Fruit fly (Drosophila melanogaster) whole organism, embryonic: Measurements from ENCODE around the gene Teh2.

ENCODE experiments used
- Antp ChIP-seq: fragments of 200-800 bp; sonication (Bioruptor generic); optimal IDR thresholded peaks from 3 replicates; lab custom pipeline; 2016; ENCODE audit warnings: missing biosample characterization, missing genetic modification characterization
- Atf6 ChIP-seq: fragments of 200-800 bp; sonication (Bioruptor generic); IDR thresholded peaks from 2 replicates; pipeline ENCODE4 v1.3.6; 2022; ENCODE audit warnings: missing biosample characterization, missing genetic modification characterization
- Bgb ChIP-seq: fragments of 200-800 bp; sonication (Bioruptor generic); IDR thresholded peaks from 2 replicates; pipeline ENCODE4 v1.3.6; 2022; ENCODE audit warnings: missing biosample characterization, missing genetic modification characterization; ENCODE audit not compliant: partially characterized antibody
- CG10431 ChIP-seq: fragments of 200-800 bp; sonication (Bioruptor generic); optimal IDR thresholded peaks from 3 replicates; lab custom pipeline; 2018; ENCODE audit warnings: missing biosample characterization, mild to moderate bottlenecking, missing genetic modification characterization
- CG10543 ChIP-seq: fragments of 200-800 bp; sonication (Bioruptor generic); optimal IDR thresholded peaks from 3 replicates; lab custom pipeline; 2017; ENCODE audit warnings: missing biosample characterization, mild to moderate bottlenecking, missing genetic modification characterization, moderate library complexity
- CG11696 ChIP-seq: fragments of 200-800 bp; sonication (Bioruptor generic); IDR thresholded peaks from 2 replicates; pipeline ENCODE4 v1.3.6; 2022; ENCODE audit warnings: missing biosample characterization, missing genetic modification characterization
- CG12299 ChIP-seq: fragments of 200-800 bp; sonication (Bioruptor generic); optimal IDR thresholded peaks from 2 replicates; lab custom pipeline; 2018; ENCODE audit warnings: missing biosample characterization, mild to moderate bottlenecking, missing genetic modification characterization
- CG16863 ChIP-seq: fragments of 200-800 bp; sonication (Bioruptor generic); optimal IDR thresholded peaks from 3 replicates; lab custom pipeline; 2016; ENCODE audit warnings: missing biosample characterization, missing genetic modification characterization
- CG2678 ChIP-seq: fragments of 200-800 bp; sonication (Bioruptor generic); optimal IDR thresholded peaks from 3 replicates; lab custom pipeline; 2019; ENCODE audit warnings: missing biosample characterization, mild to moderate bottlenecking, missing genetic modification characterization, moderate library complexity
- CG30403 ChIP-seq: fragments of 200-800 bp; sonication (Bioruptor generic); optimal IDR thresholded peaks from 3 replicates; lab custom pipeline; 2016; ENCODE audit warnings: missing biosample characterization, missing genetic modification characterization
- CG30431 ChIP-seq: fragments of 200-800 bp; sonication (Bioruptor generic); optimal IDR thresholded peaks from 2 replicates; lab custom pipeline; 2017; ENCODE audit warnings: missing biosample characterization, missing genetic modification characterization
- CG4424 ChIP-seq: fragments of 200-800 bp; sonication (Bioruptor generic); optimal IDR thresholded peaks from 3 replicates; lab custom pipeline; 2016; ENCODE audit warnings: missing biosample characterization, missing genetic modification characterization
- CG4617 ChIP-seq: fragments of 200-800 bp; sonication (Bioruptor generic); optimal IDR thresholded peaks from 3 replicates; lab custom pipeline; 2016; ENCODE audit warnings: missing biosample characterization, missing genetic modification characterization, borderline replicate concordance
- CG5180 ChIP-seq: fragments of 200-800 bp; sonication (Bioruptor generic); optimal IDR thresholded peaks from 3 replicates; lab custom pipeline; 2017; ENCODE audit warnings: missing biosample characterization, missing genetic modification characterization, mild to moderate bottlenecking, moderate library complexity, missing genetic modification reagents
- CG7928 ChIP-seq: fragments of 200-800 bp; sonication (Bioruptor generic); optimal IDR thresholded peaks from 2 replicates; lab custom pipeline; 2017; ENCODE audit warnings: missing biosample characterization, mild to moderate bottlenecking, missing genetic modification characterization
- CG9437 ChIP-seq: fragments of 200-800 bp; sonication (Bioruptor generic); optimal IDR thresholded peaks from 2 replicates; lab custom pipeline; 2018; ENCODE audit warnings: missing biosample characterization, mild to moderate bottlenecking, missing genetic modification characterization
- CHES-1-like ChIP-seq: fragments of 200-800 bp; sonication (Bioruptor generic); optimal IDR thresholded peaks from 2 replicates; lab custom pipeline; 2016; ENCODE audit warnings: missing biosample characterization, missing genetic modification characterization
- D19A ChIP-seq: fragments of 200-800 bp; optimal IDR thresholded peaks from 3 replicates; lab custom pipeline; 2019; ENCODE audit warnings: missing biosample characterization, mild to moderate bottlenecking, missing genetic modification characterization, moderate library complexity
- Dll ChIP-seq: fragments of 200-800 bp; sonication (Bioruptor generic); IDR thresholded peaks from 4 replicates; pipeline ENCODE4 v1.3.6; 2022; ENCODE audit warnings: missing biosample characterization, missing genetic modification characterization; ENCODE audit not compliant: partially characterized antibody
- HmgZ ChIP-seq: fragments of 200-800 bp; sonication (Bioruptor generic); optimal IDR thresholded peaks from 2 replicates; lab custom pipeline; 2018; ENCODE audit warnings: missing biosample characterization, mild to moderate bottlenecking, missing genetic modification characterization
- Hr39 ChIP-seq: fragments of >200 bp; optimal IDR thresholded peaks from 2 replicates; lab custom pipeline; 2017
- NK7.1 ChIP-seq: fragments of 200-800 bp; sonication (Bioruptor generic); optimal IDR thresholded peaks from 3 replicates; lab custom pipeline; 2016; ENCODE audit warnings: missing biosample characterization, missing genetic modification characterization
- Nf-YC ChIP-seq: fragments of 200-800 bp; optimal IDR thresholded peaks from 3 replicates; lab custom pipeline; 2019; ENCODE audit warnings: missing biosample characterization, mild to moderate bottlenecking, missing genetic modification characterization, moderate library complexity
- NfI ChIP-seq: fragments of 200-800 bp; sonication (Bioruptor generic); optimal IDR thresholded peaks from 3 replicates; lab custom pipeline; 2018; ENCODE audit warnings: missing biosample characterization, mild to moderate bottlenecking, missing genetic modification characterization, moderate library complexity
- Ssrp ChIP-seq: fragments of 200-800 bp; sonication (Bioruptor generic); optimal IDR thresholded peaks from 2 replicates; lab custom pipeline; 2018; ENCODE audit warnings: missing biosample characterization, mild to moderate bottlenecking, missing genetic modification characterization, moderate library complexity
- Stat92E ChIP-seq, 3 experiments: fragments of >200 bp in 2 of 3; fragments of 200-800 bp in 1 of 3; sonication (Bioruptor generic) in 1 of 3; optimal IDR thresholded peaks; 2 replicates each; lab custom pipeline; 2017 to 2019; ENCODE audit warnings: missing biosample characterization in 3 of 3, missing genetic modification characterization in 3 of 3, mild to moderate bottlenecking in 1 of 3, moderate library complexity in 1 of 3
- YL-1 ChIP-seq: fragments of 200-800 bp; sonication (Bioruptor generic); optimal IDR thresholded peaks from 3 replicates; lab custom pipeline; 2017; ENCODE audit warnings: missing biosample characterization, mild to moderate bottlenecking, missing genetic modification characterization
- ap ChIP-seq: fragments of 200-800 bp; sonication (Bioruptor generic); IDR thresholded peaks from 2 replicates; pipeline ENCODE4 v1.3.6; 2022; ENCODE audit warnings: missing biosample characterization, missing genetic modification characterization
- bbx ChIP-seq: fragments of 200-800 bp; sonication (Bioruptor generic); IDR thresholded peaks from 2 replicates; pipeline ENCODE4 v1.3.6; 2022; ENCODE audit warnings: missing biosample characterization, missing genetic modification characterization; ENCODE audit not compliant: partially characterized antibody
- croc ChIP-seq: fragments of 200-800 bp; sonication (Bioruptor generic); conservative IDR thresholded peaks from 3 replicates; pipeline ENCODE4 v1.3.6; 2022; ENCODE audit warnings: missing biosample characterization, missing genetic modification characterization
- cwo ChIP-seq: fragments of 200-800 bp; sonication (Bioruptor generic); optimal IDR thresholded peaks from 3 replicates; lab custom pipeline; 2017; ENCODE audit warnings: missing biosample characterization, missing genetic modification characterization, mild to moderate bottlenecking, moderate library complexity, missing genetic modification reagents
- da ChIP-seq: fragments of 200-800 bp; sonication (Bioruptor generic); optimal IDR thresholded peaks from 2 replicates; lab custom pipeline; 2016; ENCODE audit warnings: missing biosample characterization, missing genetic modification characterization
- disco-r ChIP-seq: fragments of 200-800 bp; sonication (Bioruptor generic); optimal IDR thresholded peaks from 2 replicates; lab custom pipeline; 2016; ENCODE audit warnings: missing biosample characterization, missing genetic modification characterization
- emc ChIP-seq: fragments of 200-800 bp; sonication (Bioruptor generic); optimal IDR thresholded peaks from 2 replicates; lab custom pipeline; 2016; ENCODE audit warnings: missing biosample characterization, missing genetic modification characterization
- fd102C ChIP-seq: fragments of 200-800 bp; sonication (Bioruptor generic); optimal IDR thresholded peaks from 2 replicates; lab custom pipeline; 2018; ENCODE audit warnings: missing biosample characterization, mild to moderate bottlenecking, missing genetic modification characterization, moderate library complexity
- fu2 ChIP-seq: fragments of 200-800 bp; sonication (Bioruptor generic); optimal IDR thresholded peaks from 2 replicates; lab custom pipeline; 2016; ENCODE audit warnings: missing biosample characterization, missing genetic modification characterization
- gcm ChIP-seq: fragments of 200-800 bp; sonication (Bioruptor generic); optimal IDR thresholded peaks from 2 replicates; lab custom pipeline; 2019; ENCODE audit warnings: missing biosample characterization, mild to moderate bottlenecking, missing genetic modification characterization, moderate library complexity
- grau ChIP-seq: fragments of 200-800 bp; optimal IDR thresholded peaks from 3 replicates; lab custom pipeline; 2019; ENCODE audit warnings: missing biosample characterization, mild to moderate bottlenecking, missing genetic modification characterization, moderate library complexity
- jigr1 ChIP-seq: fragments of 200-800 bp; sonication (Bioruptor generic); IDR thresholded peaks from 3 replicates; pipeline ENCODE4 v1.3.6; 2022; ENCODE audit warnings: missing biosample characterization, missing genetic modification characterization
- lab ChIP-seq: fragments of 200-800 bp; sonication (Bioruptor generic); optimal IDR thresholded peaks from 3 replicates; lab custom pipeline; 2017; ENCODE audit warnings: missing biosample characterization, missing genetic modification characterization, mild to moderate bottlenecking, moderate library complexity, missing genetic modification reagents
- maf-S ChIP-seq: fragments of 200-800 bp; sonication (Bioruptor generic); optimal IDR thresholded peaks from 2 replicates; lab custom pipeline; 2016; ENCODE audit warnings: missing biosample characterization, missing genetic modification characterization
- nom ChIP-seq: fragments of 200-800 bp; sonication (Bioruptor generic); optimal IDR thresholded peaks from 2 replicates; lab custom pipeline; 2017; ENCODE audit warnings: missing biosample characterization, missing genetic modification characterization, mild to moderate bottlenecking, moderate library complexity, missing genetic modification reagents
- pzg ChIP-seq: fragments of 200-800 bp; sonication (Bioruptor generic); optimal IDR thresholded peaks from 3 replicates; lab custom pipeline; 2018; ENCODE audit warnings: missing biosample characterization, mild to moderate bottlenecking, missing genetic modification characterization, moderate library complexity
- row ChIP-seq: fragments of 200-800 bp; sonication (Bioruptor generic); IDR thresholded peaks from 3 replicates; pipeline ENCODE4 v1.3.6; 2022; ENCODE audit warnings: missing biosample characterization, missing genetic modification characterization
- sima ChIP-seq: fragments of 200-800 bp; sonication (Bioruptor generic); optimal IDR thresholded peaks from 2 replicates; lab custom pipeline; 2016; ENCODE audit warnings: missing biosample characterization, missing genetic modification characterization
- sna ChIP-seq: fragments of 200-800 bp; sonication (Bioruptor generic); IDR thresholded peaks from 2 replicates; pipeline ENCODE4 v1.3.6; 2022; ENCODE audit warnings: missing biosample characterization, missing genetic modification characterization; ENCODE audit not compliant: partially characterized antibody
- tap ChIP-seq: fragments of 200-800 bp; optimal IDR thresholded peaks from 3 replicates; lab custom pipeline; 2019; ENCODE audit warnings: missing biosample characterization, mild to moderate bottlenecking, missing genetic modification characterization, moderate library complexity
- toy ChIP-seq: fragments of 200-800 bp; sonication (Bioruptor generic); IDR thresholded peaks from 2 replicates; pipeline ENCODE4 v1.3.6; 2022; ENCODE audit warnings: missing biosample characterization, missing genetic modification characterization

Teh2 gene

dm6 chr3L:4133724-4134678 lies 53.8 kb downstream of the Teh2 start, which contains the start of gene ens (continued):
- TF ChIP-seq CG10431 (GFP tag; lab: Kevin White, UChicago) (peak; percentile 45), toy (GFP tag; lab: Robert Waterston, UW) (no peak), croc (GFP tag; lab: Robert Waterston, UW) (no peak), Hr39 (lab: Kevin White, UChicago) (no peak), fd102C (GFP tag; lab: Kevin White, UChicago) (no peak), disco-r (no peak), CG30431 (no peak), CG4617 (GFP tag; lab: Kevin White, UChicago) (peak; percentile 93), ap (GFP tag; lab: Robert Waterston, UW) (no peak), gcm (GFP tag; lab: Kevin White, UChicago) (no peak), CG5180 (GFP tag; lab: Kevin White, UChicago) (no peak), CG7928 (GFP tag; lab: Kevin White, UChicago) (no peak), maf-S (GFP tag; lab: Kevin White, UChicago) (no peak), CG4424 (GFP tag; lab: Kevin White, UChicago) (no peak), CG10543 (GFP tag; lab: Kevin White, UChicago) (peak; percentile 37), lab (GFP tag; lab: Kevin White, UChicago) (no peak), CG16863 (GFP tag; lab: Kevin White, UChicago) (no peak), CG2678 (no peak), bbx (0 out of 2 replicates have a peak, but pooled peaks have one; percentile 32), jigr1 (GFP tag; lab: Robert Waterston, UW) (no peak), Nf-YC (tag; lab: Kevin White, UChicago) (no peak), sna (no peak), CHES-1-like (no peak), Stat92E (GFP tag; optimal IDR thresholded peaks at IDR 0.05; lab: Kevin White, UChicago) (peak in 1 of 3 experiments; percentile 76), D19A (tag; lab: Kevin White, UChicago) (no peak), Antp (GFP tag; lab: Kevin White, UChicago) (no peak), row (GFP tag; lab: Robert Waterston, UW) (no peak), CG11696 (no peak), HmgZ (peak; percentile 6), NK7.1 (no peak), YL-1 (GFP tag; lab: Kevin White, UChicago) (peak; percentile 78), CG9437 (GFP tag; lab: Kevin White, UChicago) (no peak), cwo (no peak), nom (peak; percentile 66), tap (tag; lab: Kevin White, UChicago) (no peak), da (no peak), emc (GFP tag; lab: Kevin White, UChicago) (no peak), Dll (GFP tag; lab: Robert Waterston, UW) (no peak), sima (GFP tag; lab: Kevin White, UChicago) (no peak), grau (tag; lab: Kevin White, UChicago) (peak; percentile 5), fu2 (no peak), CG12299 (peak; percentile 22), NfI (GFP tag; lab: Kevin White, UChicago) (no peak), Atf6 (GFP tag; lab: Robert Waterston, UW) (no peak), CG30403 (no peak), Bgb (peak; percentile 51), Ssrp (tag; lab: Kevin White, UChicago) (no peak), pzg (peak; percentile 79)
